Fruit fly (Drosophila melanogaster): ENCODE measurements around the gene Rrp6.

- TF ChIP-seq CG8119 (GFP tag; IDR thresholded peaks at IDR 0.05) (no peak), CG6854 (GFP tag; optimal IDR thresholded peaks at IDR 0.05) (no peak), CG32006 (GFP tag; optimal IDR thresholded peaks at IDR 0.05) (no peak), Hr39 (GFP tag; optimal IDR thresholded peaks at IDR 0.05) (no peak), Hr4 (GFP tag; optimal IDR thresholded peaks at IDR 0.05) (no peak), net (GFP tag; optimal IDR thresholded peaks at IDR 0.05) (no peak)
These were observed 17.9 kb upstream of the Rrp6 start, which contains the start of gene VhaPPA1-1 for dm6 chr3R:14903837-14904431.

Measured in whole organism, prepupa.